Fruit fly (Drosophila melanogaster): ENCODE measurements around the gene C901.
A peak's percentile ranks its signal among the peaks of the same experiment; 100 is the strongest.

The C901 gene

dm6 chrX:10933776-10934175 is 33.2 kb downstream of the C901 start:
- TF ChIP-seq h (GFP tag; optimal IDR thresholded peaks at IDR 0.05) (peak; percentile 9), fru (GFP tag; optimal IDR thresholded peaks at IDR 0.05) (peak; percentile 2), Hr78 (GFP tag; optimal IDR thresholded peaks at IDR 0.05) (no peak), foxo (GFP tag; optimal IDR thresholded peaks at IDR 0.05) (peak in 1 of 2 experiments; percentile 38), Jra (GFP tag; optimal IDR thresholded peaks at IDR 0.05) (no peak), jim (GFP tag; optimal IDR thresholded peaks at IDR 0.05) (no peak)

dm6 chrX:10932300-10932699 is 34.6 kb downstream of the C901 start:
- TF ChIP-seq psq (GFP tag; optimal IDR thresholded peaks at IDR 0.05) (peak; percentile 55), rgr (GFP tag; optimal IDR thresholded peaks at IDR 0.05) (no peak), Sp1 (GFP tag; optimal IDR thresholded peaks at IDR 0.05) (peak; percentile 21), GATAd (GFP tag; optimal IDR thresholded peaks at IDR 0.05) (no peak)

- TF ChIP-seq Hnf4 (GFP tag; optimal IDR thresholded peaks at IDR 0.05), result no peak
- no peak for TF ChIP-seq dmrt93B (GFP tag; optimal IDR thresholded peaks at IDR 0.05)
- no peak for TF ChIP-seq Jra (GFP tag; optimal IDR thresholded peaks at IDR 0.05)
- TF ChIP-seq Myc (optimal IDR thresholded peaks at IDR 0.05), result no peak
- no peak for TF ChIP-seq Vsx2 (GFP tag; optimal IDR thresholded peaks at IDR 0.05; ENCODE audit: partially characterized antibody)
- TF ChIP-seq usp (GFP tag; optimal IDR thresholded peaks at IDR 0.05), result no peak
- TF ChIP-seq CG32264 (GFP tag; optimal IDR thresholded peaks at IDR 0.05), result no peak
- TF ChIP-seq brk (GFP tag; optimal IDR thresholded peaks at IDR 0.05), result no peak
- no peak for TF ChIP-seq Mio (GFP tag; optimal IDR thresholded peaks at IDR 0.05)
- TF ChIP-seq OdsH (GFP tag; optimal IDR thresholded peaks at IDR 0.05), result no peak
- no peak for TF ChIP-seq Hr83 (GFP tag; optimal IDR thresholded peaks at IDR 0.05; ENCODE audit: poor library complexity, severe bottlenecking)
- no peak for TF ChIP-seq dl (GFP tag; optimal IDR thresholded peaks at IDR 0.05; ENCODE audit: insufficient read depth in 1 of 2, partially characterized antibody in 2 of 2)
- no peak for TF ChIP-seq ey (GFP tag; optimal IDR thresholded peaks at IDR 0.05)
- TF ChIP-seq CG9705 (GFP tag; optimal IDR thresholded peaks at IDR 0.05), result no peak
- no peak for TF ChIP-seq foxo (GFP tag; optimal IDR thresholded peaks at IDR 0.05)
- TF ChIP-seq rgr (GFP tag; optimal IDR thresholded peaks at IDR 0.05), result no peak
- TF ChIP-seq tai (GFP tag; optimal IDR thresholded peaks at IDR 0.05), result no peak
Measured at dm6 chrX:10931250-10931649, 35.7 kb downstream of the C901 start.

dm6 chrX:10930553-10931092 is 36.3 kb downstream of the C901 start, which contains the start of gene Myo10A:
Myo10A (plus strand) TSS chrX:10930840.
- peak; percentile 64 for TF ChIP-seq Dif (GFP tag; optimal IDR thresholded peaks at IDR 0.05; ENCODE audit: partially characterized antibody)
- no peak for TF ChIP-seq CG32264 (GFP tag; optimal IDR thresholded peaks at IDR 0.05)
- TF ChIP-seq N (GFP tag; optimal IDR thresholded peaks at IDR 0.05), result no peak
- no peak for TF ChIP-seq sage (GFP tag; optimal IDR thresholded peaks at IDR 0.05)
- TF ChIP-seq fru (GFP tag; optimal IDR thresholded peaks at IDR 0.05), result peak; percentile 10
- peak; percentile 62 to 69 for TF ChIP-seq dl (GFP tag; optimal IDR thresholded peaks at IDR 0.05; ENCODE audit: insufficient read depth in 1 of 2, partially characterized antibody in 2 of 2)

- no peak for TF ChIP-seq Hnf4 (GFP tag; optimal IDR thresholded peaks at IDR 0.05)
- no peak for TF ChIP-seq jim (GFP tag; optimal IDR thresholded peaks at IDR 0.05)
- no peak for TF ChIP-seq Rel (GFP tag; optimal IDR thresholded peaks at IDR 0.05)
- TF ChIP-seq Rel (tag; optimal IDR thresholded peaks at IDR 0.05), result no peak
- no peak for TF ChIP-seq fru (GFP tag; optimal IDR thresholded peaks at IDR 0.05)
- TF ChIP-seq h (GFP tag; optimal IDR thresholded peaks at IDR 0.05), result no peak
- TF ChIP-seq sv (GFP tag; optimal IDR thresholded peaks at IDR 0.05), result no peak
- TF ChIP-seq OdsH (GFP tag; optimal IDR thresholded peaks at IDR 0.05), result no peak
- TF ChIP-seq brk (GFP tag; optimal IDR thresholded peaks at IDR 0.05), result no peak
- no peak for TF ChIP-seq dmrt93B (GFP tag; optimal IDR thresholded peaks at IDR 0.05)
- TF ChIP-seq CG9705 (GFP tag; optimal IDR thresholded peaks at IDR 0.05), result no peak
- TF ChIP-seq dsf (GFP tag; optimal IDR thresholded peaks at IDR 0.05; ENCODE audit: borderline replicate concordance), result no peak
- TF ChIP-seq tai (GFP tag; optimal IDR thresholded peaks at IDR 0.05), result no peak
- no peak for TF ChIP-seq usp (GFP tag; optimal IDR thresholded peaks at IDR 0.05)
- TF ChIP-seq CG32264 (GFP tag; optimal IDR thresholded peaks at IDR 0.05), result no peak
Measured at dm6 chrX:10929613-10930012, 37.3 kb downstream of the C901 start.
